Worm (Caenorhabditis elegans) whole organism, young adult: Measurements from ENCODE around the gene F16H6.3.

Experiments used
- C17E4.6 ChIP-seq: fragments of 200-800 bp; sonication (Bioruptor generic); IDR thresholded peaks from 2 replicates; pipeline ENCODE4 v1.3.6; 2022; ENCODE audit warnings: missing genetic modification reagents, missing genetic modification characterization, missing compliant biosample characterization
- F22D6.2 ChIP-seq: sonication (generic microtip); optimal IDR thresholded peaks from 2 replicates; lab custom pipeline; 2016; ENCODE audit warnings: mild to moderate bottlenecking, missing genetic modification characterization, missing compliant biosample characterization
- F33H1.4 ChIP-seq: fragments of 200-800 bp; sonication (Bioruptor generic); IDR thresholded peaks from 2 replicates; pipeline ENCODE4 v1.3.6; 2022; ENCODE audit warnings: missing genetic modification reagents, missing genetic modification characterization, missing compliant biosample characterization
- F49E8.2 ChIP-seq: sonication (generic microtip); optimal IDR thresholded peaks from 3 replicates; lab custom pipeline; 2017; ENCODE audit warnings: missing genetic modification characterization, mild to moderate bottlenecking, missing compliant biosample characterization, antibody characterized with exemption, moderate library complexity; ENCODE audit not compliant: insufficient read depth
- F57A8.1 ChIP-seq: fragments of 200-800 bp; sonication (Bioruptor generic); optimal IDR thresholded peaks from 2 replicates; lab custom pipeline; 2018; ENCODE audit warnings: mild to moderate bottlenecking, missing genetic modification characterization, moderate library complexity, missing compliant biosample characterization
- F57C9.4 ChIP-seq: sonication (generic microtip); optimal IDR thresholded peaks from 2 replicates; lab custom pipeline; 2017; ENCODE audit warnings: mild to moderate bottlenecking, missing genetic modification characterization, missing compliant biosample characterization
- K12H6.12 ChIP-seq: fragments of 200-800 bp; sonication (Bioruptor generic); optimal IDR thresholded peaks from 2 replicates; lab custom pipeline; 2018; ENCODE audit warnings: mild to moderate bottlenecking, missing genetic modification characterization, missing compliant biosample characterization
- T26A5.8 ChIP-seq: sonication (generic microtip); optimal IDR thresholded peaks from 2 replicates; lab custom pipeline; 2016; ENCODE audit warnings: missing genetic modification characterization, missing compliant biosample characterization
- Y53F4B.3 ChIP-seq: fragments of 200-800 bp; sonication (Bioruptor generic); IDR thresholded peaks from 2 replicates; pipeline ENCODE4 v1.3.6; 2022; ENCODE audit warnings: missing genetic modification reagents, missing genetic modification characterization, missing compliant biosample characterization
- Y53G8AR.9 ChIP-seq: fragments of 200-800 bp; sonication (Bioruptor generic); conservative IDR thresholded peaks from 2 replicates; pipeline ENCODE4 v1.3.6; 2022; ENCODE audit warnings: missing genetic modification reagents, missing genetic modification characterization, missing compliant biosample characterization
- Y79H2A.3 ChIP-seq: fragments of 200-800 bp; sonication (Bioruptor generic); conservative IDR thresholded peaks from 2 replicates; pipeline ENCODE4 v1.3.6; 2022; ENCODE audit warnings: missing genetic modification reagents, missing genetic modification characterization, missing compliant biosample characterization
- Y95B8A.8 ChIP-seq: fragments of 200-800 bp; sonication (Bioruptor generic); IDR thresholded peaks from 2 replicates; pipeline ENCODE4 v1.3.6; 2022; ENCODE audit warnings: missing genetic modification reagents, missing genetic modification characterization, missing compliant biosample characterization
- ama-1 ChIP-seq, 3 experiments: fragments of 150-350 bp in 1 of 3; sonication (generic microtip) in 2 of 3; optimal IDR thresholded peaks; 2 replicates each; lab custom pipeline; 2014 to 2018; ENCODE audit warnings: missing biosample characterization in 2 of 3, missing genetic modification characterization in 2 of 3, missing genetic modification reagents in 2 of 3
- ceh-100 ChIP-seq: fragments of 200-800 bp; sonication (Bioruptor generic); IDR thresholded peaks from 2 replicates; pipeline ENCODE4 v1.3.6; 2022; ENCODE audit warnings: missing genetic modification reagents, missing genetic modification characterization, missing compliant biosample characterization
- ceh-27 ChIP-seq: fragments of 200-800 bp; sonication (Bioruptor generic); optimal IDR thresholded peaks from 2 replicates; lab custom pipeline; 2018; ENCODE audit warnings: mild to moderate bottlenecking, missing genetic modification characterization, moderate library complexity, missing compliant biosample characterization
- hlh-12 ChIP-seq: sonication (generic microtip); optimal IDR thresholded peaks from 2 replicates; lab custom pipeline; 2016; ENCODE audit warnings: missing genetic modification characterization, missing compliant biosample characterization
- lin-35 ChIP-seq, 3 experiments: fragments of 150-350 bp in 2 of 3; sonication (generic microtip) in 1 of 3; optimal IDR thresholded peaks; 2 replicates each; lab custom pipeline; 2014 to 2018; ENCODE audit warnings: missing biosample characterization in 3 of 3, missing genetic modification characterization in 3 of 3, missing genetic modification reagents in 3 of 3
- lir-1 ChIP-seq: fragments of 200-800 bp; sonication (Bioruptor generic); conservative IDR thresholded peaks from 2 replicates; pipeline ENCODE4 v1.3.6; 2022; ENCODE audit warnings: missing genetic modification reagents, missing genetic modification characterization, missing compliant biosample characterization
- madf-3 ChIP-seq: fragments of 200-800 bp; sonication (Bioruptor generic); IDR thresholded peaks from 2 replicates; pipeline ENCODE4 v1.3.6; 2022; ENCODE audit warnings: missing genetic modification reagents, missing genetic modification characterization, missing compliant biosample characterization
- madf-8 ChIP-seq: fragments of 200-800 bp; sonication (Bioruptor generic); conservative IDR thresholded peaks from 2 replicates; pipeline ENCODE4 v1.3.6; 2022; ENCODE audit warnings: missing genetic modification reagents, missing genetic modification characterization, missing compliant biosample characterization
- nhr-120 ChIP-seq: fragments of 200-800 bp; sonication (Bioruptor generic); IDR thresholded peaks from 2 replicates; pipeline ENCODE4 v1.3.6; 2022; ENCODE audit warnings: missing genetic modification characterization, missing compliant biosample characterization
- nhr-179 ChIP-seq: sonication (generic microtip); optimal IDR thresholded peaks from 2 replicates; lab custom pipeline; 2016; ENCODE audit warnings: mild to moderate bottlenecking, missing genetic modification characterization, missing compliant biosample characterization
- nhr-27 ChIP-seq: fragments of 200-800 bp; sonication (Bioruptor generic); optimal IDR thresholded peaks from 2 replicates; lab custom pipeline; 2018; ENCODE audit warnings: mild to moderate bottlenecking, missing genetic modification characterization, moderate library complexity, missing compliant biosample characterization
- pbrm-1 ChIP-seq: fragments of 200-800 bp; sonication (Bioruptor generic); IDR thresholded peaks from 2 replicates; pipeline ENCODE4 v1.3.6; 2022; ENCODE audit warnings: missing genetic modification reagents, missing genetic modification characterization, missing compliant biosample characterization
- rec-8 ChIP-seq, 2 experiments: sonication (generic microtip); optimal IDR thresholded peaks; 2 replicates each; lab custom pipeline; 2016; ENCODE audit warnings: mild to moderate bottlenecking in 2 of 2, missing genetic modification characterization in 2 of 2, missing genetic modification reagents in 2 of 2, missing genotype in 2 of 2, missing biosample characterization in 1 of 2, missing compliant biosample characterization in 1 of 2, moderate library complexity in 1 of 2
- repo-1 ChIP-seq: sonication (generic microtip); optimal IDR thresholded peaks from 2 replicates; lab custom pipeline; 2017; ENCODE audit warnings: mild to moderate bottlenecking, missing genetic modification characterization, missing compliant biosample characterization
- snpc-1.1 ChIP-seq: sonication (generic microtip); optimal IDR thresholded peaks from 2 replicates; lab custom pipeline; 2017; ENCODE audit warnings: missing genetic modification characterization, mild to moderate bottlenecking, missing compliant biosample characterization, antibody characterized with exemption, moderate library complexity, missing genotype, missing genetic modification reagents; ENCODE audit not compliant: insufficient read depth
- somi-1 ChIP-seq: fragments of 200-800 bp; sonication (Bioruptor generic); optimal IDR thresholded peaks from 2 replicates; lab custom pipeline; 2018; ENCODE audit warnings: mild to moderate bottlenecking, missing genetic modification characterization, missing compliant biosample characterization
- sptf-2 ChIP-seq: fragments of 200-800 bp; sonication (Bioruptor generic); optimal IDR thresholded peaks from 2 replicates; lab custom pipeline; 2018; ENCODE audit warnings: mild to moderate bottlenecking, missing genetic modification characterization, missing compliant biosample characterization
- tbp1 ChIP-seq: fragments of 200-800 bp; sonication (Bioruptor generic); optimal IDR thresholded peaks from 2 replicates; lab custom pipeline; 2018; ENCODE audit warnings: mild to moderate bottlenecking, missing genetic modification characterization, missing compliant biosample characterization
- zfh-2 ChIP-seq: fragments of 200-800 bp; sonication (Bioruptor generic); conservative IDR thresholded peaks from 2 replicates; pipeline ENCODE4 v1.3.6; 2022; ENCODE audit warnings: missing genetic modification reagents, missing genetic modification characterization, missing compliant biosample characterization
- zim-3 ChIP-seq: sonication (generic microtip); optimal IDR thresholded peaks from 2 replicates; lab custom pipeline; 2017; ENCODE audit warnings: mild to moderate bottlenecking, missing genetic modification characterization, moderate library complexity, missing compliant biosample characterization
- ztf-3 ChIP-seq: fragments of 200-800 bp; sonication (Bioruptor generic); optimal IDR thresholded peaks from 2 replicates; lab custom pipeline; 2018; ENCODE audit warnings: mild to moderate bottlenecking, missing genetic modification characterization, missing compliant biosample characterization

F16H6.3 gene

DNA sequence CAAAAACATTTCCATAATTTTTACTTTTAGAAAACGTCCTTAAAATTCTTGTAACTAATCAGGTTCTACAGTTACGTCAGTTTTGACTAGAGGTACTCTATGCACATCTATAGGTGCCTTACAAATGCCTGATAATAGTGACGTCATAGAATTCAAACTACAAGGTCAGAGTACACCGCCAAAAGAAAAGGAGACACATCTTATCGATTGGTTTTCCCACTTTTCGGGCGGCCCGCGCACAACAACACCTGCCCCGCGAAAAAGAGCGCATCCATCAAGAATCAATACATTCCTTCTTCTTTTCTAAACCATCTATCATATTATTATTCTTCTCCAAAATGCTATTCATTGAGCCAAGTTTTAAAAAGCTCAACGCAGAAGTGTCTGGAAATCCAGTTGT is 15.4 kb upstream of the F16H6.3 start, which contains the start of gene C31G12.1:
Gene C31G12.1, plus strand, starts transcription at position 301 of the 400 bp plus-strand sequence.
- no peak for TF ChIP-seq nhr-120 (GFP tag; lab: Robert Waterston, UW)

- TF ChIP-seq F49E8.2 (tag; lab: Kevin White, UChicago), result no peak
- TF ChIP-seq C17E4.6 (GFP tag; lab: Robert Waterston, UW), result no peak
- TF ChIP-seq ama-1 (optimal IDR thresholded peaks at IDR 0.05; lab: Kevin White, UChicago), result no peak
- no peak for TF ChIP-seq ama-1 (GFP tag; optimal IDR thresholded peaks at IDR 0.05; lab: Kevin White, UChicago)
- TF ChIP-seq lir-1 (GFP tag; lab: Robert Waterston, UW), result no peak
- no peak for TF ChIP-seq ceh-27 (GFP tag; lab: Kevin White, UChicago)
- TF ChIP-seq F22D6.2 (tag; lab: Kevin White, UChicago), result no peak
Measured at ce11 chrV:18184910-18185309, 10.2 kb upstream of the F16H6.3 start, which contains the start of gene C31G12.3. Gene C31G12.3, plus strand, starts transcription at chrV:18185210.

DNA sequence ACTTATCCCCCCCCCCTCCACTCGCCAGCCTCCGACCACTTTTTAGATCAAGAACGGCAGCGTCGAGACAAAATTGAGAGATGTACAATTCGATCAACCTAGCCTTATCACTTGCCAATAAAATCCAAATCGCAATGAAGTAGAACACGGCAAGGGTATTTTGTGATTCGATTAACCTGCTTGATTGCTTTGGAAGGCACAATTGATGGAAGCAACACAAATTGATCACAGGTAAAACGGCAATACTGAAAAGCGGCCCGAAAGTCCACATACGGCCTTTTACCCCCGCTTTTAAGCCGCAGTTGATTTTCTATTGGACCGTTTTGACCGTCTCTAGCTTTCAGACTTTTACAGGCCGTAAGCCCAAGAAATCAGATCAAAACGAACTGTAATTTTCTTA is 6.8 kb upstream of the F16H6.3 start, which contains the start of gene clec-245:
Gene clec-245, minus strand, starts transcription at position 101 of the 400 bp plus-strand sequence.
- TF ChIP-seq Y53G8AR.9 (GFP tag; lab: Robert Waterston, UW) (no peak), T26A5.8 (tag; lab: Kevin White, UChicago) (no peak), hlh-12 (tag; lab: Kevin White, UChicago) (no peak), F33H1.4 (GFP tag; lab: Robert Waterston, UW) (no peak), nhr-179 (tag; lab: Kevin White, UChicago) (no peak), zfh-2 (GFP tag; lab: Robert Waterston, UW) (no peak), F57C9.4 (tag; lab: Kevin White, UChicago) (no peak), Y53F4B.3 (GFP tag; lab: Robert Waterston, UW) (no peak), tbp1 (GFP tag; lab: Kevin White, UChicago) (no peak), snpc-1.1 (no peak), ceh-100 (GFP tag; lab: Robert Waterston, UW) (no peak), madf-3 (GFP tag; lab: Robert Waterston, UW) (no peak), lin-35 (GFP tag; optimal IDR thresholded peaks at IDR 0.05; lab: Kevin White, UChicago) (no peak)

DNA sequence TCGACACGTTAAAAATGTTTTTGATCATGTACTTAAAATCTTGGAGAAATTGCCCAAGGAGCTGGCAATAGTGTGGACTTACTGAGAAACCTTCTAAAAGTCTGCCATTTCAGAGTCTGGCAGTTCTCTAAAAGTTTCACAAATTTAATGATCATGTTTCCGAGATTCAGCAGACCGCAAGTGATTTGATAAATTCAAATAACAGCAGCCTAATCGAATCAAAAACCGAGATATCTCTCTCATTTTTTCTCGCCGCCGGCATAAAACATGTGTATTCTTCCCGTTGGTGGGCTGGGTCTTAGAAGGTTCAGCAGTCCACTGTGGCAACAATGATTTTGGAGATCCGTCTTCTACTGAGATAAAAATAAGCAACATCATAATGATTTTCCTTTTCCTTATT is 5.9 kb upstream of the F16H6.3 start, which contains the start of gene clec-246:
Gene clec-246, plus strand, starts transcription at position 301 of the 400 bp plus-strand sequence.
- TF ChIP-seq madf-8 (no peak), zim-3 (tag; lab: Kevin White, UChicago) (no peak), pbrm-1 (no peak), nhr-27 (tag; lab: Kevin White, UChicago) (no peak), sptf-2 (no peak), Y79H2A.3 (GFP tag; lab: Robert Waterston, UW) (no peak), repo-1 (tag; lab: Kevin White, UChicago) (no peak), ceh-27 (GFP tag; lab: Kevin White, UChicago) (no peak), K12H6.12 (tag; lab: Kevin White, UChicago) (no peak), rec-8 (tag; optimal IDR thresholded peaks at IDR 0.05; lab: Kevin White, UChicago) (no peak), somi-1 (GFP tag; lab: Kevin White, UChicago) (no peak), Y95B8A.8 (GFP tag; lab: Robert Waterston, UW) (no peak), ztf-3 (GFP tag; lab: Kevin White, UChicago) (no peak), F57A8.1 (GFP tag; lab: Kevin White, UChicago) (no peak)
